Fruit fly (Drosophila melanogaster) whole organism, wandering third instar larva: ENCODE measurements around the gene CG11360.

Experiments used
- Abd-B ChIP-seq: fragments of >200 bp; optimal IDR thresholded peaks from 2 replicates; lab custom pipeline; 2017; ENCODE audit warnings: missing biosample characterization, missing genetic modification characterization
- CrebA ChIP-seq: fragments of 200-800 bp; sonication (Bioruptor generic); optimal IDR thresholded peaks from 2 replicates; lab custom pipeline; 2016; ENCODE audit warnings: missing biosample characterization, mild to moderate bottlenecking, missing genetic modification characterization, borderline replicate concordance
- Hnf4 ChIP-seq: fragments of 200-800 bp; sonication (Bioruptor generic); optimal IDR thresholded peaks from 2 replicates; lab custom pipeline; 2016; ENCODE audit warnings: missing biosample characterization, mild to moderate bottlenecking, missing genetic modification characterization
- Jra ChIP-seq: sonication (Bioruptor generic); optimal IDR thresholded peaks from 2 replicates; lab custom pipeline; 2016; ENCODE audit warnings: missing biosample characterization, missing genetic modification characterization
- Myc ChIP-seq: fragments of >200 bp; optimal IDR thresholded peaks from 2 replicates; lab custom pipeline; 2017
- OdsH ChIP-seq: fragments of 200-800 bp; sonication (Bioruptor generic); optimal IDR thresholded peaks from 2 replicates; lab custom pipeline; 2016; ENCODE audit warnings: missing biosample characterization, mild to moderate bottlenecking, missing genetic modification characterization
- h ChIP-seq: fragments of 200-800 bp; sonication (Bioruptor generic); optimal IDR thresholded peaks from 3 replicates; lab custom pipeline; 2016; ENCODE audit warnings: missing biosample characterization, mild to moderate bottlenecking, missing genetic modification characterization
- psq ChIP-seq: fragments of 200-800 bp; sonication (Bioruptor generic); optimal IDR thresholded peaks from 3 replicates; lab custom pipeline; 2017; ENCODE audit warnings: missing biosample characterization, mild to moderate bottlenecking, missing genetic modification characterization, moderate library complexity
- sage ChIP-seq: fragments of 200-800 bp; sonication (Bioruptor generic); optimal IDR thresholded peaks from 2 replicates; lab custom pipeline; 2016; ENCODE audit warnings: missing biosample characterization, mild to moderate bottlenecking, missing genetic modification characterization

dm6 chr4:702806-703301, 31.9 kb downstream of the CG11360 start:
- TF ChIP-seq Hnf4 (GFP tag; lab: Kevin White, UChicago) = no peak
- no peak for TF ChIP-seq Abd-B (GFP tag; lab: Kevin White, UChicago)
- no peak for TF ChIP-seq Jra
- no peak for TF ChIP-seq psq (GFP tag; lab: Kevin White, UChicago)
- no peak for TF ChIP-seq h
- TF ChIP-seq CrebA (GFP tag; lab: Kevin White, UChicago) = no peak
- no peak for TF ChIP-seq Myc (lab: Kevin White, UChicago)
- TF ChIP-seq sage (GFP tag; lab: Kevin White, UChicago) = no peak
- TF ChIP-seq OdsH (GFP tag; lab: Kevin White, UChicago) = no peak
